Worm (Caenorhabditis elegans) whole organism, late embryonic: ENCODE measurements around the gene cyn-12.

Experiments
- F13H6.1 ChIP-seq: sonication (generic microtip); optimal IDR thresholded peaks from 2 replicates; lab custom pipeline; 2016; ENCODE audit warnings: missing genetic modification characterization, missing compliant biosample characterization
- K02D7.2 ChIP-seq: sonication (generic microtip); optimal IDR thresholded peaks from 2 replicates; lab custom pipeline; 2017; ENCODE audit warnings: mild to moderate bottlenecking, missing genetic modification characterization, missing compliant biosample characterization
- K09A11.1 ChIP-seq: sonication (generic microtip); optimal IDR thresholded peaks from 2 replicates; lab custom pipeline; 2017; ENCODE audit warnings: antibody characterized with exemption, mild to moderate bottlenecking, missing genetic modification characterization, missing compliant biosample characterization; ENCODE audit not compliant: insufficient read depth
- T23F11.4 ChIP-seq: fragments of 200-800 bp; sonication (Bioruptor generic); optimal IDR thresholded peaks from 2 replicates; lab custom pipeline; 2018; ENCODE audit warnings: mild to moderate bottlenecking, missing genetic modification characterization, missing compliant biosample characterization
- Y22D7AL.16 ChIP-seq: sonication (generic microtip); optimal IDR thresholded peaks from 2 replicates; lab custom pipeline; 2016; ENCODE audit warnings: missing genetic modification characterization, missing compliant biosample characterization
- ceh-30 ChIP-seq: fragments of 150-350 bp; optimal IDR thresholded peaks from 2 replicates; lab custom pipeline; 2014; ENCODE audit warnings: missing biosample characterization, missing genetic modification characterization
- ceh-31 ChIP-seq: sonication (generic microtip); optimal IDR thresholded peaks from 2 replicates; lab custom pipeline; 2016; ENCODE audit warnings: missing genetic modification characterization, missing compliant biosample characterization
- ceh-34 ChIP-seq: sonication (generic microtip); optimal IDR thresholded peaks from 2 replicates; lab custom pipeline; 2016; ENCODE audit warnings: mild to moderate bottlenecking, missing genetic modification characterization, missing compliant biosample characterization
- ceh-48 ChIP-seq: sonication (generic microtip); optimal IDR thresholded peaks from 2 replicates; lab custom pipeline; 2016; ENCODE audit warnings: missing genetic modification characterization, inconsistent platforms, missing compliant biosample characterization
- che-1 ChIP-seq: sonication (generic microtip); optimal IDR thresholded peaks from 2 replicates; lab custom pipeline; 2016; ENCODE audit warnings: mild to moderate bottlenecking, missing genetic modification characterization, missing compliant biosample characterization
- dmd-4 ChIP-seq: sonication (generic microtip); optimal IDR thresholded peaks from 2 replicates; lab custom pipeline; 2016; ENCODE audit warnings: borderline replicate concordance, missing genetic modification characterization, missing compliant biosample characterization
- dve-1 ChIP-seq: sonication (generic microtip); optimal IDR thresholded peaks from 2 replicates; lab custom pipeline; 2017; ENCODE audit warnings: antibody characterized with exemption, mild to moderate bottlenecking, missing genetic modification characterization, missing compliant biosample characterization
- elt-4 ChIP-seq: sonication (generic microtip); optimal IDR thresholded peaks from 2 replicates; lab custom pipeline; 2016; ENCODE audit warnings: missing genetic modification characterization, missing compliant biosample characterization
- eyg-1 ChIP-seq: sonication (generic microtip); optimal IDR thresholded peaks from 2 replicates; lab custom pipeline; 2016; ENCODE audit warnings: missing genotype, missing genetic modification characterization, missing compliant biosample characterization
- fax-1 ChIP-seq: sonication (generic microtip); optimal IDR thresholded peaks from 2 replicates; lab custom pipeline; 2016; ENCODE audit warnings: missing genotype, missing genetic modification characterization, missing compliant biosample characterization
- fkh-10 ChIP-seq: fragments of 150-350 bp; optimal IDR thresholded peaks from 2 replicates; lab custom pipeline; 2014; ENCODE audit warnings: missing biosample characterization, missing genetic modification reagents, missing genetic modification characterization
- fkh-6 ChIP-seq: sonication (generic microtip); optimal IDR thresholded peaks from 2 replicates; lab custom pipeline; 2016; ENCODE audit warnings: missing genetic modification characterization, missing compliant biosample characterization
- gmeb-2 ChIP-seq: sonication (generic microtip); optimal IDR thresholded peaks from 2 replicates; lab custom pipeline; 2016; ENCODE audit warnings: missing genetic modification characterization, inconsistent platforms, missing compliant biosample characterization
- hlh-13 ChIP-seq: fragments of 200-800 bp; sonication (Bioruptor generic); optimal IDR thresholded peaks from 2 replicates; lab custom pipeline; 2018; ENCODE audit warnings: mild to moderate bottlenecking, missing genetic modification characterization, missing compliant biosample characterization
- hlh-15 ChIP-seq: sonication (generic microtip); optimal IDR thresholded peaks from 2 replicates; lab custom pipeline; 2016; ENCODE audit warnings: missing genetic modification characterization, missing compliant biosample characterization
- hlh-30 ChIP-seq: sonication (generic microtip); optimal IDR thresholded peaks from 2 replicates; lab custom pipeline; 2017; ENCODE audit warnings: antibody characterized with exemption, missing genetic modification characterization, missing compliant biosample characterization; ENCODE audit not compliant: insufficient read depth
- hlh-6 ChIP-seq: sonication (generic microtip); optimal IDR thresholded peaks from 2 replicates; lab custom pipeline; 2016; ENCODE audit warnings: missing genotype, missing genetic modification characterization, missing compliant biosample characterization
- lin-11 ChIP-seq: fragments of 200-800 bp; sonication (Bioruptor generic); optimal IDR thresholded peaks from 2 replicates; lab custom pipeline; 2018; ENCODE audit warnings: mild to moderate bottlenecking, missing genetic modification characterization, missing compliant biosample characterization
- madf-2 ChIP-seq: sonication (generic microtip); optimal IDR thresholded peaks from 2 replicates; lab custom pipeline; 2017; ENCODE audit warnings: missing genetic modification characterization, missing compliant biosample characterization
- nhr-11 ChIP-seq: fragments of 150-350 bp; optimal IDR thresholded peaks from 2 replicates; lab custom pipeline; 2014; ENCODE audit warnings: missing biosample characterization, missing genetic modification characterization
- nhr-232 ChIP-seq: sonication (generic microtip); optimal IDR thresholded peaks from 2 replicates; lab custom pipeline; 2016; ENCODE audit warnings: missing genetic modification characterization, missing compliant biosample characterization
- pag-3 ChIP-seq: sonication (generic microtip); optimal IDR thresholded peaks from 2 replicates; lab custom pipeline; 2016; ENCODE audit warnings: missing compliant biosample characterization, missing genetic modification characterization, borderline replicate concordance
- pha-2 ChIP-seq: sonication (generic microtip); optimal IDR thresholded peaks from 2 replicates; lab custom pipeline; 2017; ENCODE audit warnings: mild to moderate bottlenecking, missing genetic modification characterization, missing compliant biosample characterization
- ref-2 ChIP-seq: sonication (generic microtip); optimal IDR thresholded peaks from 2 replicates; lab custom pipeline; 2016; ENCODE audit warnings: missing genetic modification characterization, missing compliant biosample characterization
- rnt-1 ChIP-seq: sonication (generic microtip); optimal IDR thresholded peaks from 2 replicates; lab custom pipeline; 2016; ENCODE audit warnings: missing genetic modification characterization, missing compliant biosample characterization
- tbx-2 ChIP-seq: sonication (generic microtip); optimal IDR thresholded peaks from 2 replicates; lab custom pipeline; 2016; ENCODE audit warnings: missing genetic modification characterization, missing compliant biosample characterization
- tbx-7 ChIP-seq: sonication (generic microtip); optimal IDR thresholded peaks from 2 replicates; lab custom pipeline; 2016; ENCODE audit warnings: missing genotype, missing genetic modification characterization, missing compliant biosample characterization
- unc-42 ChIP-seq: sonication (generic microtip); optimal IDR thresholded peaks from 2 replicates; lab custom pipeline; 2016; ENCODE audit warnings: missing genotype, missing genetic modification characterization, missing compliant biosample characterization
- zip-5 ChIP-seq: sonication (generic microtip); optimal IDR thresholded peaks from 2 replicates; lab custom pipeline; 2016; ENCODE audit warnings: missing genetic modification characterization, missing compliant biosample characterization

cyn-12 gene

ce11 chrIV:7176887-7177286 lies 43.9 kb upstream of the cyn-12 start, which contains the start of gene str-44:
Gene str-44, plus strand, starts transcription at chrIV:7177187.
- TF ChIP-seq lin-11 (tag; lab: Kevin White, UChicago) (no peak), hlh-13 (no peak), nhr-232 (tag; lab: Kevin White, UChicago) (no peak), F13H6.1 (tag; lab: Kevin White, UChicago) (no peak), tbx-7 (tag; lab: Kevin White, UChicago) (no peak), gmeb-2 (tag; lab: Kevin White, UChicago) (no peak), unc-42 (tag; lab: Kevin White, UChicago) (no peak), eyg-1 (tag; lab: Kevin White, UChicago) (no peak)

ce11 chrIV:7175346-7175745 lies 42.3 kb upstream of the cyn-12 start, which contains the start of gene C42D4.19:
Gene C42D4.19, plus strand, starts transcription at chrIV:7175646.
- TF ChIP-seq ceh-30 (tag; lab: Kevin White, UChicago), result no peak
- no peak for TF ChIP-seq pha-2 (tag; lab: Kevin White, UChicago)
- TF ChIP-seq Y22D7AL.16 (tag; lab: Kevin White, UChicago), result no peak
- no peak for TF ChIP-seq ref-2
- no peak for TF ChIP-seq dmd-4 (tag; lab: Kevin White, UChicago)
- no peak for TF ChIP-seq fax-1 (tag; lab: Kevin White, UChicago)
- no peak for TF ChIP-seq K09A11.1 (tag; lab: Kevin White, UChicago)

ce11 chrIV:7173489-7173888 lies 40.5 kb upstream of the cyn-12 start, which contains the start of gene str-1:
Gene str-1, plus strand, starts transcription at chrIV:7173789.
- TF ChIP-seq fax-1 (tag; lab: Kevin White, UChicago) (no peak), T23F11.4 (no peak), tbx-2 (tag; lab: Kevin White, UChicago) (no peak), hlh-15 (tag; lab: Kevin White, UChicago) (no peak), ceh-48 (tag; lab: Kevin White, UChicago) (no peak), ceh-34 (tag; lab: Kevin White, UChicago) (no peak), eyg-1 (tag; lab: Kevin White, UChicago) (no peak), fkh-10 (no peak), Y22D7AL.16 (tag; lab: Kevin White, UChicago) (no peak), fkh-6 (no peak), K02D7.2 (tag; lab: Kevin White, UChicago) (no peak), dve-1 (tag; lab: Kevin White, UChicago) (no peak), pag-3 (no peak), che-1 (tag; lab: Kevin White, UChicago) (no peak), zip-5 (tag; lab: Kevin White, UChicago) (no peak)
- TF ChIP-seq, all 69 proteins: peak for 0

DNA sequence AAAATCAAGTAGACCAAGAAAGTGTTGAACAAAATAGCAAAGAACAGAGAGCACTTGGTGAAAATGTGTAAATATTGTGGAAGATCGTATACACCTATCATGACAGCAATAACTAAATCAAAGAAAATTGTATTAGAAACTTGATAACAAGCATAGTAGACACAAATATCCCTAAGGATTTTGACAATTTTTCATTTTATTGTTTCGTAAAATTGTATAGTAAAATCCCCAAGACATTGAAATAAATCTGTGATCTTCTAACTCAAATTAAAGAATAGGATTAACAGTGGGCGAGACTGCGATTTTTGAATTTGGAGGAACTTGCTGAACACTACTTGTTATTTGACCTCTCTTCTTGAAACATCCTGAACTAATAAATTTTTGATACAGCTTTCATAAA lies 38.2 kb upstream of the cyn-12 start, which contains the start of gene str-220:
TSS of gene str-220 (minus strand) at position 101 of the 400 bp plus-strand sequence.
- no peak for TF ChIP-seq madf-2 (tag; lab: Kevin White, UChicago)
- no peak for TF ChIP-seq dmd-4 (tag; lab: Kevin White, UChicago)
- no peak for TF ChIP-seq hlh-6
- no peak for TF ChIP-seq che-1 (tag; lab: Kevin White, UChicago)
- no peak for TF ChIP-seq ref-2
- no peak for TF ChIP-seq dve-1 (tag; lab: Kevin White, UChicago)
- TF ChIP-seq lin-11 (tag; lab: Kevin White, UChicago), result no peak
- TF ChIP-seq Y22D7AL.16 (tag; lab: Kevin White, UChicago), result no peak
- TF ChIP-seq nhr-11 (tag; lab: Kevin White, UChicago), result no peak
- no peak for TF ChIP-seq ceh-34 (tag; lab: Kevin White, UChicago)
- TF ChIP-seq rnt-1, result no peak
- no peak for TF ChIP-seq elt-4
- no peak for TF ChIP-seq pha-2 (tag; lab: Kevin White, UChicago)

ce11 chrIV:7167983-7168760 lies 35.2 kb upstream of the cyn-12 start, which contains the start of gene skr-16:
Gene skr-16, plus strand, starts transcription at chrIV:7168710.
- TF ChIP-seq hlh-30 (tag; lab: Kevin White, UChicago) (peak; percentile 45), ceh-31 (tag; lab: Kevin White, UChicago) (no peak)
